Worm (Caenorhabditis elegans) whole organism, late embryonic: ENCODE data around the gene gst-13.

Experiments
- ceh-14 ChIP-seq: sonication (generic microtip); optimal IDR thresholded peaks from 2 replicates; lab custom pipeline; 2016; ENCODE audit warnings: missing genotype, missing genetic modification characterization, missing compliant biosample characterization
- che-1 ChIP-seq: sonication (generic microtip); optimal IDR thresholded peaks from 2 replicates; lab custom pipeline; 2016; ENCODE audit warnings: mild to moderate bottlenecking, missing genetic modification characterization, missing compliant biosample characterization
- hlh-13 ChIP-seq: fragments of 200-800 bp; sonication (Bioruptor generic); optimal IDR thresholded peaks from 2 replicates; lab custom pipeline; 2018; ENCODE audit warnings: mild to moderate bottlenecking, missing genetic modification characterization, missing compliant biosample characterization
- hlh-8 ChIP-seq: sonication (generic microtip); optimal IDR thresholded peaks from 2 replicates; lab custom pipeline; 2016; ENCODE audit warnings: missing genotype, missing genetic modification characterization, missing compliant biosample characterization
- mec-3 ChIP-seq: sonication (generic microtip); optimal IDR thresholded peaks from 2 replicates; lab custom pipeline; 2016; ENCODE audit warnings: borderline replicate concordance, missing genetic modification characterization, missing compliant biosample characterization
- nhr-11 ChIP-seq: fragments of 150-350 bp; optimal IDR thresholded peaks from 2 replicates; lab custom pipeline; 2014; ENCODE audit warnings: missing biosample characterization, missing genetic modification characterization
- pag-3 ChIP-seq: sonication (generic microtip); optimal IDR thresholded peaks from 2 replicates; lab custom pipeline; 2016; ENCODE audit warnings: missing compliant biosample characterization, missing genetic modification characterization, borderline replicate concordance
- rnt-1 ChIP-seq: sonication (generic microtip); optimal IDR thresholded peaks from 2 replicates; lab custom pipeline; 2016; ENCODE audit warnings: missing genetic modification characterization, missing compliant biosample characterization
- unc-86 ChIP-seq: sonication (generic microtip); optimal IDR thresholded peaks from 2 replicates; lab custom pipeline; 2016; ENCODE audit warnings: missing genetic modification characterization, missing compliant biosample characterization

DNA sequence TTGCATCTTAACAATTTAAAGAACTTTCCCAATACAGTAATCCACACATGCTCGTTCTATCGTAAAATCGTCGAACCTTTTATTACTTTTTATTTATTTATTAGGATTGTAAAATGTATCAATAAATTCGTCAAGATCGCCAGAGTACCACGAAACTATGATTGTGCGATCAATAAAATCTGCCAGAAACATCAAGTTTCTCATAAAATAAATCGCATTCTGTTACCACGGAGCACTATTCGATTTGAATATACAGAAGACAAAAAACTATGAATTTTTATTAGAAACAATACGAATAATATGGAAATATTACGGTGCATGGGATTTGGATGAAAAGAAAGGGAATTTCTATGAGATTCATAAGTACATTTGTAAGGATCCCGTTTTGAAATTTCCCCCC is 35.5 kb downstream of the gst-13 start, which contains the start of gene C01G6.2:
- TF ChIP-seq hlh-13 (GFP tag; lab: Kevin White, UChicago) = no peak
- TF ChIP-seq hlh-8 (tag; lab: Kevin White, UChicago) = no peak
- TF ChIP-seq che-1 (tag; lab: Kevin White, UChicago) = no peak
- TF ChIP-seq nhr-11 (tag; lab: Kevin White, UChicago) = no peak
- no peak for TF ChIP-seq ceh-14 (tag; lab: Kevin White, UChicago)
- TF ChIP-seq unc-86 (tag; lab: Kevin White, UChicago) = no peak
- TF ChIP-seq mec-3 = no peak
- TF ChIP-seq pag-3 (tag; lab: Kevin White, UChicago) = no peak
- no peak for TF ChIP-seq rnt-1 (tag; lab: Kevin White, UChicago)
